Worm (Caenorhabditis elegans): ENCODE measurements around the gene fbxa-156.

DNA sequence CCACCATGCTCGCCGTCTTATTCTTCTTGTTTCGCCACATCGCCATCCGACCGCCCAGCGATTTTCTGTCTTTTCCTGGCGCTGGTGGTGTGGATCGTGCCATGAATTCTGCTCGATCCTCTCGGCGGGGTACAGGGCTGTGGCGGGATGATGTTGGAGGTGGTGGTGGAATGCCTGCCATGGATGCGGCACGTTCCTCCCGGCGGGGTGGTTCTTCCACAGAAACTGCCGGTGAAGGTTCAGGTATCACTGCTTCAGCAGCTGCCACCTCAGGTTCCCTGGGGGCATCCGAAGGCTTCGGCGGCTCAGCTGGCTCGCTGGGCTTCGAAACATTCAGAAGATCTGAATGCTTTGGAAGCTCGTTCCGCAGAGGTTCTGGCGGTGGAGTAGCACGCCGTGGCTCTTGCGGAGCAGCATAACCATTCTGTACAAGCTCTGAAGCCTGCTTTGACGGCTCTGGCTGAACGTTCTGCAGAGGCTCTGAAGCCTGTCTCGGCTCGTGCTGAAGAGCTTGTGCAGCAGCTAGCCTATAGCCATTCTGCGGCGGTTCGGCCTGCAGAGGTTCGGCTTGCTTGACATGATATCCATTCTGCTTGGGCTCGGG, 48.4 kb upstream of the fbxa-156 start:
- TF ChIP-seq D1046.2 (GFP tag; IDR thresholded peaks at IDR 0.05) (no peak), T26A8.4 (GFP tag; IDR thresholded peaks at IDR 0.05) (no peak), mep-1 (tag; optimal IDR thresholded peaks at IDR 0.05) (no peak), Y5F2A.4 (GFP tag; optimal IDR thresholded peaks at IDR 0.05) (no peak), fkh-10 (GFP tag; optimal IDR thresholded peaks at IDR 0.05) (no peak), mes-2 (tag; optimal IDR thresholded peaks at IDR 0.05; ENCODE audit: poor library complexity, severe bottlenecking) (no peak), dpl-1 (GFP tag; optimal IDR thresholded peaks at IDR 0.05) (no peak), aha-1 (tag) (no peak), lin-39 (tag; optimal IDR thresholded peaks at IDR 0.05) (no peak)

All from whole organism, L4 larva.